Worm (Caenorhabditis elegans) whole organism, L4 larva: ENCODE data around the gene C08F11.12.

Source experiments
- aly-2 ChIP-seq: sonication (generic microtip); optimal IDR thresholded peaks from 2 replicates; lab custom pipeline; 2018; ENCODE audit warnings: missing biosample characterization, missing genetic modification characterization
- ces-1 ChIP-seq: fragments of 150-350 bp; sonication (generic microtip); optimal IDR thresholded peaks from 4 replicates; lab custom pipeline; 2014; ENCODE audit warnings: missing biosample characterization, missing genetic modification reagents, missing genetic modification characterization
- ctbp-1 ChIP-seq: fragments of 200-800 bp; sonication (Bioruptor generic); IDR thresholded peaks from 2 replicates; pipeline ENCODE4 v1.3.6; 2022; ENCODE audit warnings: missing genetic modification reagents, missing genetic modification characterization, missing compliant biosample characterization
- dve-1 ChIP-seq: sonication (generic microtip); optimal IDR thresholded peaks from 2 replicates; lab custom pipeline; 2017; ENCODE audit warnings: antibody characterized with exemption, mild to moderate bottlenecking, missing genetic modification characterization, missing compliant biosample characterization; ENCODE audit not compliant: insufficient read depth
- lin-29 ChIP-seq: fragments of 200-800 bp; sonication (Bioruptor generic); IDR thresholded peaks from 2 replicates; pipeline ENCODE4 v1.3.6; 2022; ENCODE audit warnings: missing genetic modification reagents, missing genetic modification characterization, missing compliant biosample characterization
- mdt-29 ChIP-seq: fragments of 200-800 bp; sonication (Bioruptor generic); IDR thresholded peaks from 2 replicates; pipeline ENCODE4 v1.3.6; 2022; ENCODE audit warnings: missing genetic modification reagents, missing genetic modification characterization, missing compliant biosample characterization
- nhr-41 ChIP-seq: fragments of 200-800 bp; sonication (Bioruptor generic); IDR thresholded peaks from 2 replicates; pipeline ENCODE4 v1.3.6; 2022; ENCODE audit warnings: missing genetic modification reagents, missing genetic modification characterization, missing compliant biosample characterization

DNA sequence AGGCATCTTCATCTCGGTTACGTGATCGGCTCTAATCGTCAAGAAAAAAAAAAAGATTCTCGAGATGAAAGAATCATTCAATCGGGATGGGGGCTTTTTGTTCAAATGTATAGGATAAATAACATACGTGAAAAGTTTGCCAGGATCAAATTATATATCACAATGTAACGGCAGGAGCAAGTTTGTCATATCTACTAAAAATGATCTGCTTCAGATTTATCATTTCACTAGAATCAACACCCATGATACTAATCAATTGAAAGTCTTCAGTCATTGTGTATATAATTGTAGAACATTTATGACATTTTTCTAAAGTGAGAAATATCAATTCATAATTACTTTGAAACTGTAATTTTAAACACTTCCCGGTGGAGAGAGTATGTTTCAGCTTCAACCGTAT lies 45.6 kb upstream of the C08F11.12 start:
- TF ChIP-seq aly-2 = no peak
- no peak for TF ChIP-seq nhr-41
- TF ChIP-seq ctbp-1 = no peak
- no peak for TF ChIP-seq ces-1 (GFP tag; lab: Kevin White, UChicago)
- no peak for TF ChIP-seq lin-29
- TF ChIP-seq mdt-29 (GFP tag; lab: Robert Waterston, UW) = no peak
- no peak for TF ChIP-seq dve-1
